Worm (Caenorhabditis elegans): ENCODE measurements around the gene perm-4.

DNA sequence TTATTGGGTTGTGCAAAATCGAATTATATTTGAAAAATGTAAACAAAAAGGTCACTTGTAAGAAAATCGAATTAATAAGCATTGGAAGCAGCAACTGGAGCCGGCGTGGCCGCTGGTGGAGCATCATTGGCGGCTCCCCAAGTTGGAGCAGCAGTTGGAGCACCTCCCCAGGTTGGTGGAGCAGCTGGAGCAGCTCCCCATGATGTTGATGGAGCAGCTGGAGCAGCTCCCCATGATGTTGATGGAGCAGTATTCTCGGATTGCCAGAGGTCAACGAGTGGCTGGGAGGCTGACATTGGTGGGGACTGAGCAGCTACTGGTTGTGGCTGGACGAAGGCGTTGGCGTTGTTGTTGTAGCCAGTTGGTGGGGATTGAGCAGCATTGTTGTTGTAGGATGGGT lies 3.4 kb downstream of the perm-4 start:
- TF ChIP-seq dao-5 (tag; optimal IDR thresholded peaks at IDR 0.05) (no peak), W03F9.2 (tag; optimal IDR thresholded peaks at IDR 0.05) (no peak), him-1 (tag; optimal IDR thresholded peaks at IDR 0.05) (no peak)

Data from whole organism, L4/young adult.